Fruit fly (Drosophila melanogaster) whole organism, embryonic: ENCODE results near the gene Vps26.

ENCODE experiments used
- Adf1 ChIP-seq: fragments of 200-800 bp; sonication (Bioruptor generic); IDR thresholded peaks from 2 replicates; pipeline ENCODE4 v1.3.6; 2022; ENCODE audit warnings: missing biosample characterization, missing genetic modification characterization
- Atf-2 ChIP-seq: fragments of 200-800 bp; sonication (Bioruptor generic); optimal IDR thresholded peaks from 2 replicates; lab custom pipeline; 2016; ENCODE audit warnings: missing biosample characterization, missing genetic modification characterization
- B-H1 ChIP-seq: fragments of 200-800 bp; sonication (Bioruptor generic); IDR thresholded peaks from 3 replicates; pipeline ENCODE4 v1.3.6; 2022; ENCODE audit warnings: missing biosample characterization, missing genetic modification characterization
- Bgb ChIP-seq: fragments of 200-800 bp; sonication (Bioruptor generic); IDR thresholded peaks from 2 replicates; pipeline ENCODE4 v1.3.6; 2022; ENCODE audit warnings: missing biosample characterization, missing genetic modification characterization; ENCODE audit not compliant: partially characterized antibody
- CG14014 ChIP-seq: fragments of 200-800 bp; sonication (Bioruptor generic); IDR thresholded peaks from 2 replicates; pipeline ENCODE4 v1.3.6; 2022; ENCODE audit warnings: missing biosample characterization, missing genetic modification characterization
- CG1602 ChIP-seq: fragments of 200-800 bp; sonication (Bioruptor generic); optimal IDR thresholded peaks from 3 replicates; lab custom pipeline; 2016; ENCODE audit warnings: missing biosample characterization, missing genetic modification characterization
- CG17186 ChIP-seq: fragments of 200-800 bp; sonication (Bioruptor generic); optimal IDR thresholded peaks from 3 replicates; lab custom pipeline; 2017; ENCODE audit warnings: missing biosample characterization, missing genetic modification reagents, missing genetic modification characterization
- CG2116 ChIP-seq: fragments of 200-800 bp; sonication (Bioruptor generic); optimal IDR thresholded peaks from 3 replicates; lab custom pipeline; 2018; ENCODE audit warnings: missing biosample characterization, mild to moderate bottlenecking, missing genetic modification characterization
- CG34376 ChIP-seq: fragments of 200-800 bp; sonication (Bioruptor generic); optimal IDR thresholded peaks from 2 replicates; lab custom pipeline; 2018; ENCODE audit warnings: missing biosample characterization, mild to moderate bottlenecking, missing genetic modification characterization
- CG3726 ChIP-seq: fragments of 200-800 bp; sonication (Bioruptor generic); IDR thresholded peaks from 3 replicates; pipeline ENCODE4, ENCODE4 v1.3.6; 2022; ENCODE audit warnings: missing biosample characterization, missing genetic modification characterization
- CG42726 ChIP-seq: fragments of 200-800 bp; sonication (Bioruptor generic); IDR thresholded peaks from 2 replicates; pipeline ENCODE4 v1.3.6; 2022; ENCODE audit warnings: missing biosample characterization, missing genetic modification characterization; ENCODE audit not compliant: partially characterized antibody
- CG6813 ChIP-seq: fragments of 200-800 bp; sonication (Bioruptor generic); optimal IDR thresholded peaks from 2 replicates; lab custom pipeline; 2017; ENCODE audit warnings: missing biosample characterization, missing genetic modification characterization, mild to moderate bottlenecking, moderate library complexity, missing genetic modification reagents
- CG7987 ChIP-seq: fragments of 200-800 bp; sonication (Bioruptor generic); optimal IDR thresholded peaks from 2 replicates; lab custom pipeline; 2018; ENCODE audit warnings: missing biosample characterization, mild to moderate bottlenecking, missing genetic modification characterization, moderate library complexity
- CG8944 ChIP-seq: fragments of 200-800 bp; sonication (Bioruptor generic); optimal IDR thresholded peaks from 3 replicates; lab custom pipeline; 2016; ENCODE audit warnings: missing biosample characterization, missing genetic modification characterization
- CG9932 ChIP-seq: fragments of 200-800 bp; sonication (Bioruptor generic); IDR thresholded peaks from 2 replicates; pipeline ENCODE4 v1.3.6; 2022; ENCODE audit warnings: missing biosample characterization, missing genetic modification characterization
- CkIIα-i1 ChIP-seq: fragments of 200-800 bp; sonication (Bioruptor generic); IDR thresholded peaks from 2 replicates; pipeline ENCODE4 v1.3.6; 2022; ENCODE audit warnings: missing biosample characterization, missing genetic modification characterization
- Deaf1 ChIP-seq: fragments of 200-800 bp; optimal IDR thresholded peaks from 3 replicates; lab custom pipeline; 2019; ENCODE audit warnings: missing biosample characterization, mild to moderate bottlenecking, missing genetic modification characterization, moderate library complexity
- E2f1 ChIP-seq: fragments of 200-800 bp; sonication (Bioruptor generic); IDR thresholded peaks from 2 replicates; pipeline ENCODE4 v1.3.6; 2022; ENCODE audit warnings: missing biosample characterization, missing genetic modification characterization
- Hand ChIP-seq: fragments of 200-800 bp; sonication (Bioruptor generic); optimal IDR thresholded peaks from 2 replicates; lab custom pipeline; 2017; ENCODE audit warnings: mild to moderate bottlenecking, missing biosample characterization, missing genetic modification reagents, missing genetic modification characterization
- Ptx1 ChIP-seq: fragments of 200-800 bp; sonication (Bioruptor generic); IDR thresholded peaks from 2 replicates; pipeline ENCODE4 v1.3.6; 2022; ENCODE audit warnings: missing biosample characterization, missing genetic modification characterization
- Scr ChIP-seq: fragments of 200-800 bp; sonication (Bioruptor generic); IDR thresholded peaks from 2 replicates; pipeline ENCODE4 v1.3.6; 2022; ENCODE audit warnings: missing biosample characterization, missing genetic modification characterization; ENCODE audit not compliant: partially characterized antibody
- Side ChIP-seq: fragments of 200-800 bp; sonication (Bioruptor generic); optimal IDR thresholded peaks from 2 replicates; lab custom pipeline; 2016; ENCODE audit warnings: missing biosample characterization, missing genetic modification characterization
- Sox102F ChIP-seq: fragments of 200-800 bp; sonication (Bioruptor generic); optimal IDR thresholded peaks from 2 replicates; lab custom pipeline; 2018; ENCODE audit warnings: missing biosample characterization, mild to moderate bottlenecking, missing genetic modification characterization, moderate library complexity
- al ChIP-seq: fragments of 200-800 bp; sonication (Bioruptor generic); IDR thresholded peaks from 2 replicates; pipeline ENCODE4 v1.3.6; 2022; ENCODE audit warnings: missing biosample characterization, missing genetic modification characterization
- btn ChIP-seq: fragments of 200-800 bp; sonication (Bioruptor generic); optimal IDR thresholded peaks from 2 replicates; lab custom pipeline; 2016; ENCODE audit warnings: missing biosample characterization, missing genetic modification characterization
- cwo ChIP-seq: fragments of 200-800 bp; sonication (Bioruptor generic); optimal IDR thresholded peaks from 3 replicates; lab custom pipeline; 2017; ENCODE audit warnings: missing biosample characterization, missing genetic modification characterization, mild to moderate bottlenecking, moderate library complexity, missing genetic modification reagents
- dpn ChIP-seq, 2 experiments: fragments of 200-800 bp; sonication (Bioruptor generic); optimal IDR thresholded peaks; 3 replicates each; lab custom pipeline; 2016; ENCODE audit warnings: missing biosample characterization in 2 of 2, missing genetic modification characterization in 2 of 2
- en ChIP-seq: fragments of 200-800 bp; sonication (Bioruptor generic); optimal IDR thresholded peaks from 2 replicates; lab custom pipeline; 2016; ENCODE audit warnings: missing biosample characterization, missing genetic modification characterization
- grn ChIP-seq: fragments of 200-800 bp; sonication (Bioruptor generic); optimal IDR thresholded peaks from 3 replicates; lab custom pipeline; 2017; ENCODE audit warnings: missing biosample characterization, missing genetic modification characterization
- her ChIP-seq: fragments of 200-800 bp; sonication (Bioruptor generic); optimal IDR thresholded peaks from 2 replicates; lab custom pipeline; 2016; ENCODE audit warnings: missing biosample characterization, missing genetic modification characterization
- lbe ChIP-seq: fragments of 200-800 bp; sonication (Bioruptor generic); optimal IDR thresholded peaks from 2 replicates; lab custom pipeline; 2016; ENCODE audit warnings: missing biosample characterization, mild to moderate bottlenecking, missing genetic modification characterization
- nerfin-2 ChIP-seq: fragments of 200-800 bp; sonication (Bioruptor generic); IDR thresholded peaks from 2 replicates; pipeline ENCODE4 v1.3.6; 2022; ENCODE audit warnings: missing biosample characterization, missing genetic modification characterization; ENCODE audit not compliant: partially characterized antibody
- oc ChIP-seq: fragments of 200-800 bp; sonication (Bioruptor generic); optimal IDR thresholded peaks from 2 replicates; lab custom pipeline; 2018; ENCODE audit warnings: missing biosample characterization, mild to moderate bottlenecking, missing genetic modification characterization, moderate library complexity
- onecut ChIP-seq: fragments of 200-800 bp; sonication (Bioruptor generic); IDR thresholded peaks from 2 replicates; pipeline ENCODE4 v1.3.6; 2022; ENCODE audit warnings: missing biosample characterization, missing genetic modification characterization
- otp ChIP-seq: fragments of 200-800 bp; sonication (Bioruptor generic); IDR thresholded peaks from 3 replicates; pipeline ENCODE4, ENCODE4 v1.3.6; 2022; ENCODE audit warnings: missing biosample characterization, missing genetic modification characterization
- pros ChIP-seq: fragments of 200-800 bp; sonication (Bioruptor generic); optimal IDR thresholded peaks from 3 replicates; lab custom pipeline; 2019; ENCODE audit warnings: missing biosample characterization, mild to moderate bottlenecking, missing genetic modification characterization, moderate library complexity
- scrt ChIP-seq: fragments of 200-800 bp; sonication (Bioruptor generic); optimal IDR thresholded peaks from 2 replicates; lab custom pipeline; 2018; ENCODE audit warnings: missing biosample characterization, mild to moderate bottlenecking, missing genetic modification characterization, moderate library complexity
- seq ChIP-seq: fragments of 200-800 bp; sonication (Bioruptor generic); IDR thresholded peaks from 2 replicates; pipeline ENCODE4 v1.3.6; 2022; ENCODE audit warnings: missing biosample characterization, missing genetic modification characterization
- slbo ChIP-seq: fragments of 200-800 bp; sonication (Bioruptor generic); IDR thresholded peaks from 2 replicates; pipeline ENCODE4 v1.3.6; 2022; ENCODE audit warnings: missing biosample characterization, missing genetic modification characterization
- so ChIP-seq: fragments of 200-800 bp; sonication (Bioruptor generic); IDR thresholded peaks from 3 replicates; pipeline ENCODE4 v1.3.6; 2022; ENCODE audit warnings: missing biosample characterization, missing genetic modification characterization
- ssp ChIP-seq: fragments of 200-800 bp; sonication (Bioruptor generic); IDR thresholded peaks from 2 replicates; pipeline ENCODE4 v1.3.6; 2022; ENCODE audit warnings: missing biosample characterization, missing genetic modification characterization
- stc ChIP-seq: fragments of 200-800 bp; sonication (Bioruptor generic); IDR thresholded peaks from 2 replicates; pipeline ENCODE4 v1.3.6; 2022; ENCODE audit warnings: missing biosample characterization, missing genetic modification characterization
- tll ChIP-seq, 2 experiments: fragments of 200-800 bp in 1 of 2; fragments of >200 bp in 1 of 2; sonication (Bioruptor generic) in 1 of 2; optimal IDR thresholded peaks; 2 replicates each; lab custom pipeline; 2017 to 2019; ENCODE audit warnings: missing biosample characterization in 2 of 2, missing genetic modification characterization in 2 of 2, mild to moderate bottlenecking in 1 of 2, moderate library complexity in 1 of 2
- toy ChIP-seq: fragments of 200-800 bp; sonication (Bioruptor generic); IDR thresholded peaks from 2 replicates; pipeline ENCODE4 v1.3.6; 2022; ENCODE audit warnings: missing biosample characterization, missing genetic modification characterization
- trem ChIP-seq: fragments of 200-800 bp; optimal IDR thresholded peaks from 3 replicates; lab custom pipeline; 2019; ENCODE audit warnings: missing biosample characterization, mild to moderate bottlenecking, missing genetic modification characterization, moderate library complexity
- trh ChIP-seq: fragments of 200-800 bp; sonication (Bioruptor generic); optimal IDR thresholded peaks from 2 replicates; lab custom pipeline; 2016; ENCODE audit warnings: missing biosample characterization, missing genetic modification characterization
- yki ChIP-seq: fragments of >200 bp; optimal IDR thresholded peaks from 3 replicates; lab custom pipeline; 2018
- zfh1 ChIP-seq: fragments of 200-800 bp; sonication (Bioruptor generic); IDR thresholded peaks from 3 replicates; pipeline ENCODE4 v1.3.6; 2022; ENCODE audit warnings: missing biosample characterization, missing genetic modification characterization
- zfh2 ChIP-seq: fragments of 200-800 bp; sonication (Bioruptor generic); optimal IDR thresholded peaks from 2 replicates; lab custom pipeline; 2016; ENCODE audit warnings: missing biosample characterization, missing genetic modification characterization

The Vps26 gene

DNA sequence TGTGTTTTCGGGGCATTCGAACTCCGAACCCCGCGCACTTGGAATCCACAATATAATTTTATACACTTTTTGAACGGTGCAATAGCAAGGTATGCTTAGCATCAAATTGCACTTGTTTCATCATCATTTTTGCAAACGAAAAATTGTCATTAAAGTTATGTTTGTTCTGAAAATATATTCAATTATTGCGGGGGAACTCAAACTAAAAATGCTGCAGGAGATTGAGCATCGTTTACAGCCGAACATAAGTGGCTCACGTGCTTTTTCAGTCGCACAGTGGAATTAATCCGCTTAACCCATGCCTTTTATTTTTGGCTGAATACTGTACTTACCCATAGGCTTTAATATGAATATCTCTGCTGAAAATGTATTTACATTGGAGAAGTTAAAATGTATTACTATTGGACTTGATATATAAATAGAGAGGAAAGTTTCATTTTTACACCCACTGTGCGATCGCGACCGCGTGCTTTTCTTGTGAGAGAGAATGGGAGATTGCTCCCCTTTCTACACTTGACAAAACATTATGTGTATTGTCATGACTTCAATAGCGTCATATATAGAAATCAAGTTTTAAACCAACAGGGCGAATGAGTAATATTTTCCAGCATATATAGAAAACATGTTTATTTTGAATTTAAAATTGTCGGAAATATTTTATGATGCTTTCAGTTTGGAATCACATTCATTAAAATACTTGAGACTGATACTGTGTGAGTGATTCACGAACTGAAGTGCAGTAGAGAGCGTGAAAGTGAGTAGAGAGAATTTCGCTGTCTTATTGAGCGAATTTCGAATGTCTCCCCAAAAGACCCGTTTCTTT, 43.0 kb upstream of the Vps26 start (continued):
- TF ChIP-seq B-H1 (GFP tag; lab: Robert Waterston, UW) (peak; percentile 96), en (GFP tag; lab: Kevin White, UChicago) (peak; percentile 90), trh (peak; percentile 84), zfh1 (peak; percentile 98), CG9932 (GFP tag; lab: Robert Waterston, UW) (peak; percentile 96), CG17186 (GFP tag; lab: Kevin White, UChicago) (peak; percentile 72), tll (GFP tag; optimal IDR thresholded peaks at IDR 0.05; lab: Kevin White, UChicago) (no peak), CG1602 (GFP tag; lab: Kevin White, UChicago) (peak; percentile 94), seq (GFP tag; lab: Robert Waterston, UW) (peak; percentile 94), toy (GFP tag; lab: Robert Waterston, UW) (peak; percentile 90), btn (GFP tag; lab: Kevin White, UChicago) (peak; percentile 75), slbo (peak; percentile 98), grn (GFP tag; lab: Kevin White, UChicago) (peak; percentile 46), CG34376 (peak; percentile 95), Bgb (GFP tag; lab: Robert Waterston, UW) (peak; percentile 54), CG7987 (GFP tag; lab: Kevin White, UChicago) (peak; percentile 90), Hand (GFP tag; lab: Kevin White, UChicago) (peak; percentile 94), yki (lab: Kevin White, UChicago) (no peak), zfh2 (GFP tag; lab: Kevin White, UChicago) (peak; percentile 96), CG6813 (GFP tag; lab: Kevin White, UChicago) (peak; percentile 95), otp (peak; percentile 98), CkIIα-i1 (peak; percentile 77; the same call in 1 of the 2 replicates), al (peak; percentile 95), CG14014 (GFP tag; lab: Robert Waterston, UW) (peak; percentile 98), Ptx1 (GFP tag; lab: Robert Waterston, UW) (peak; percentile 97), CG2116 (peak; percentile 75), Side (peak; percentile 90), CG3726 (GFP tag; lab: Robert Waterston, UW) (peak; percentile 95), oc (tag; lab: Kevin White, UChicago) (peak; percentile 98), CG42726 (GFP tag; lab: Robert Waterston, UW) (no peak), lbe (GFP tag; lab: Kevin White, UChicago) (peak; percentile 96), pros (GFP tag; lab: Kevin White, UChicago) (peak; percentile 35), her (peak; percentile 89), cwo (GFP tag; lab: Kevin White, UChicago) (peak; percentile 100), E2f1 (peak; percentile 96), Adf1 (GFP tag; lab: Robert Waterston, UW) (peak; percentile 81), Scr (GFP tag; lab: Robert Waterston, UW) (0 out of 2 replicates have a peak, but pooled peaks have one; percentile 29), Sox102F (peak; percentile 97), dpn (GFP tag; optimal IDR thresholded peaks at IDR 0.05; lab: Kevin White, UChicago) (peak; percentile 94 to 95), trem (tag; lab: Kevin White, UChicago) (peak; percentile 89), stc (peak; percentile 97), scrt (GFP tag; lab: Kevin White, UChicago) (peak; percentile 91), Atf-2 (GFP tag; lab: Kevin White, UChicago) (peak; percentile 93), so (GFP tag; lab: Robert Waterston, UW) (peak; percentile 95), ssp (GFP tag; lab: Robert Waterston, UW) (peak; percentile 88), Deaf1 (tag; lab: Kevin White, UChicago) (peak; percentile 78), CG8944 (GFP tag; lab: Kevin White, UChicago) (peak; percentile 91), onecut (GFP tag; lab: Robert Waterston, UW) (peak; percentile 92), nerfin-2 (peak; percentile 45; the same call in 1 of the 2 replicates)
